Fruit fly (Drosophila melanogaster) whole organism, embryonic: ENCODE results near the gene CG7173.

Experiments used
- Ada2b ChIP-seq: fragments of 200-800 bp; sonication (Bioruptor generic); IDR thresholded peaks from 2 replicates; pipeline ENCODE4 v1.3.6; 2022; ENCODE audit warnings: missing biosample characterization, missing genetic modification characterization
- B-H1 ChIP-seq: fragments of 200-800 bp; sonication (Bioruptor generic); IDR thresholded peaks from 3 replicates; pipeline ENCODE4 v1.3.6; 2022; ENCODE audit warnings: missing biosample characterization, missing genetic modification characterization
- BEAF-32 ChIP-seq: fragments of 200-800 bp; sonication (Bioruptor generic); optimal IDR thresholded peaks from 3 replicates; lab custom pipeline; 2017; ENCODE audit warnings: missing biosample characterization, missing genetic modification characterization, mild to moderate bottlenecking, moderate library complexity, missing genetic modification reagents
- CG1024 ChIP-seq: fragments of 200-800 bp; sonication (Bioruptor generic); IDR thresholded peaks from 2 replicates; pipeline ENCODE4 v1.3.6; 2022; ENCODE audit warnings: missing biosample characterization, missing genetic modification characterization
- CG12155 ChIP-seq: fragments of 200-800 bp; sonication (Bioruptor generic); optimal IDR thresholded peaks from 3 replicates; lab custom pipeline; 2016; ENCODE audit warnings: missing biosample characterization, missing genetic modification characterization
- CG12299 ChIP-seq: fragments of 200-800 bp; sonication (Bioruptor generic); optimal IDR thresholded peaks from 2 replicates; lab custom pipeline; 2018; ENCODE audit warnings: missing biosample characterization, mild to moderate bottlenecking, missing genetic modification characterization
- CG14965 ChIP-seq: fragments of 200-800 bp; sonication (Bioruptor generic); optimal IDR thresholded peaks from 2 replicates; lab custom pipeline; 2016; ENCODE audit warnings: missing biosample characterization, missing genetic modification characterization, borderline replicate concordance
- CG1529 ChIP-seq: fragments of 200-800 bp; sonication (Bioruptor generic); optimal IDR thresholded peaks from 3 replicates; lab custom pipeline; 2018; ENCODE audit warnings: missing biosample characterization, missing genetic modification characterization
- CG17829 ChIP-seq: fragments of 200-800 bp; optimal IDR thresholded peaks from 2 replicates; lab custom pipeline; 2019; ENCODE audit warnings: missing biosample characterization, mild to moderate bottlenecking, missing genetic modification characterization, moderate library complexity
- CG18262 ChIP-seq: fragments of 200-800 bp; optimal IDR thresholded peaks from 3 replicates; lab custom pipeline; 2019; ENCODE audit warnings: missing biosample characterization, mild to moderate bottlenecking, missing genetic modification characterization, moderate library complexity
- CG2129 ChIP-seq: fragments of 200-800 bp; sonication (Bioruptor generic); IDR thresholded peaks from 2 replicates; pipeline ENCODE4 v1.3.6; 2022; ENCODE audit warnings: missing biosample characterization, missing genetic modification characterization; ENCODE audit not compliant: partially characterized antibody
- CG30403 ChIP-seq: fragments of 200-800 bp; sonication (Bioruptor generic); optimal IDR thresholded peaks from 3 replicates; lab custom pipeline; 2016; ENCODE audit warnings: missing biosample characterization, missing genetic modification characterization
- CG30431 ChIP-seq: fragments of 200-800 bp; sonication (Bioruptor generic); optimal IDR thresholded peaks from 2 replicates; lab custom pipeline; 2017; ENCODE audit warnings: missing biosample characterization, missing genetic modification characterization
- CG5245 ChIP-seq: fragments of 200-800 bp; sonication (Bioruptor generic); optimal IDR thresholded peaks from 3 replicates; lab custom pipeline; 2016; ENCODE audit warnings: missing biosample characterization, missing genetic modification characterization
- CG6254 ChIP-seq: fragments of 200-800 bp; sonication (Bioruptor generic); optimal IDR thresholded peaks from 3 replicates; lab custom pipeline; 2017; ENCODE audit warnings: mild to moderate bottlenecking, missing biosample characterization, missing genetic modification reagents, missing genetic modification characterization
- CG6272 ChIP-seq: fragments of 200-800 bp; sonication (Bioruptor generic); IDR thresholded peaks from 2 replicates; pipeline ENCODE4 v1.3.6; 2022; ENCODE audit warnings: missing biosample characterization, missing genetic modification characterization
- CG8944 ChIP-seq: fragments of 200-800 bp; sonication (Bioruptor generic); optimal IDR thresholded peaks from 3 replicates; lab custom pipeline; 2016; ENCODE audit warnings: missing biosample characterization, missing genetic modification characterization
- CoRest ChIP-seq: fragments of 200-800 bp; sonication (Bioruptor generic); optimal IDR thresholded peaks from 3 replicates; lab custom pipeline; 2018; ENCODE audit warnings: missing biosample characterization, mild to moderate bottlenecking, missing genetic modification characterization, moderate library complexity
- Dref ChIP-seq: fragments of 200-800 bp; sonication (Bioruptor generic); IDR thresholded peaks from 2 replicates; pipeline ENCODE4 v1.3.6; 2022; ENCODE audit warnings: missing biosample characterization, missing genetic modification characterization
- Elba2 ChIP-seq: fragments of 200-800 bp; sonication (Bioruptor generic); optimal IDR thresholded peaks from 3 replicates; lab custom pipeline; 2016; ENCODE audit warnings: missing biosample characterization, missing genetic modification characterization
- HLHmδ ChIP-seq: fragments of 200-800 bp; sonication (Bioruptor generic); optimal IDR thresholded peaks from 2 replicates; lab custom pipeline; 2018; ENCODE audit warnings: missing biosample characterization, mild to moderate bottlenecking, missing genetic modification characterization, moderate library complexity
- Hr39 ChIP-seq: fragments of >200 bp; optimal IDR thresholded peaks from 2 replicates; lab custom pipeline; 2017
- Hr78 ChIP-seq, 2 experiments: fragments of 200-800 bp in 1 of 2; fragments of >200 bp in 1 of 2; sonication (Bioruptor generic) in 1 of 2; optimal IDR thresholded peaks; 2 replicates each; lab custom pipeline; 2017 to 2019; ENCODE audit warnings: missing biosample characterization in 2 of 2, missing genetic modification characterization in 2 of 2, mild to moderate bottlenecking in 1 of 2, moderate library complexity in 1 of 2
- Lhr ChIP-seq: fragments of 200-800 bp; sonication (Bioruptor generic); optimal IDR thresholded peaks from 3 replicates; lab custom pipeline; 2017; ENCODE audit warnings: mild to moderate bottlenecking, missing biosample characterization, missing genetic modification reagents, missing genetic modification characterization
- Med ChIP-seq: fragments of 200-800 bp; sonication (Bioruptor generic); peaks from one replicate; lab custom pipeline; 2016; ENCODE audit warnings: missing biosample characterization, missing genetic modification characterization, mild to moderate bottlenecking, inconsistent platforms, moderate library complexity
- Mrtf ChIP-seq: fragments of 200-800 bp; sonication (Bioruptor generic); IDR thresholded peaks from 3 replicates; pipeline ENCODE4 v1.3.6; 2022; ENCODE audit warnings: missing biosample characterization, missing genetic modification characterization
- Nf-YC ChIP-seq: fragments of 200-800 bp; optimal IDR thresholded peaks from 3 replicates; lab custom pipeline; 2019; ENCODE audit warnings: missing biosample characterization, mild to moderate bottlenecking, missing genetic modification characterization, moderate library complexity
- Taf1 ChIP-seq: fragments of 200-800 bp; sonication (Bioruptor generic); IDR thresholded peaks from 2 replicates; pipeline ENCODE4 v1.3.6; 2022; ENCODE audit warnings: missing biosample characterization, missing genetic modification characterization
- Xbp1 ChIP-seq: fragments of 200-800 bp; sonication (Bioruptor generic); optimal IDR thresholded peaks from 3 replicates; lab custom pipeline; 2016; ENCODE audit warnings: missing biosample characterization, mild to moderate bottlenecking, missing genetic modification characterization
- bab2 ChIP-seq: fragments of 200-800 bp; sonication (Bioruptor generic); optimal IDR thresholded peaks from 2 replicates; lab custom pipeline; 2016; ENCODE audit warnings: missing biosample characterization, missing genetic modification characterization
- bcd ChIP-seq: fragments of 200-800 bp; sonication (Bioruptor generic); optimal IDR thresholded peaks from 2 replicates; lab custom pipeline; 2017; ENCODE audit warnings: missing biosample characterization, mild to moderate bottlenecking, missing genetic modification characterization
- cato ChIP-seq: fragments of 200-800 bp; sonication (Bioruptor generic); optimal IDR thresholded peaks from 2 replicates; lab custom pipeline; 2016; ENCODE audit warnings: missing biosample characterization, missing genetic modification characterization, borderline replicate concordance
- caup ChIP-seq: fragments of 200-800 bp; sonication (Bioruptor generic); optimal IDR thresholded peaks from 3 replicates; lab custom pipeline; 2017; ENCODE audit warnings: missing biosample characterization, mild to moderate bottlenecking, missing genetic modification characterization, moderate library complexity; ENCODE audit not compliant: severe bottlenecking
- chm ChIP-seq: fragments of 200-800 bp; sonication (Bioruptor generic); IDR thresholded peaks from 2 replicates; pipeline ENCODE4 v1.3.6; 2022; ENCODE audit warnings: missing biosample characterization, missing genetic modification characterization
- chn ChIP-seq: fragments of 200-800 bp; sonication (Bioruptor generic); optimal IDR thresholded peaks from 2 replicates; lab custom pipeline; 2016; ENCODE audit warnings: missing biosample characterization, missing genetic modification characterization
- crp ChIP-seq, 2 experiments: fragments of 200-800 bp; sonication (Bioruptor generic); optimal IDR thresholded peaks; 2 replicates in 1 of 2; 3 replicates in 1 of 2; lab custom pipeline; 2017; ENCODE audit warnings: missing biosample characterization in 2 of 2, missing genetic modification characterization in 2 of 2, mild to moderate bottlenecking in 1 of 2, moderate library complexity in 1 of 2
- dmrt11E ChIP-seq: fragments of 200-800 bp; sonication (Bioruptor generic); optimal IDR thresholded peaks from 3 replicates; lab custom pipeline; 2018; ENCODE audit warnings: missing biosample characterization, mild to moderate bottlenecking, missing genetic modification characterization, moderate library complexity
- dpn ChIP-seq, 2 experiments: fragments of 200-800 bp; sonication (Bioruptor generic); optimal IDR thresholded peaks; 3 replicates each; lab custom pipeline; 2016; ENCODE audit warnings: missing biosample characterization in 2 of 2, missing genetic modification characterization in 2 of 2
- gce ChIP-seq: fragments of 200-800 bp; sonication (Bioruptor generic); IDR thresholded peaks from 3 replicates; pipeline ENCODE4 v1.3.6; 2022; ENCODE audit warnings: missing biosample characterization, missing genetic modification characterization
- gcm ChIP-seq: fragments of 200-800 bp; sonication (Bioruptor generic); optimal IDR thresholded peaks from 2 replicates; lab custom pipeline; 2019; ENCODE audit warnings: missing biosample characterization, mild to moderate bottlenecking, missing genetic modification characterization, moderate library complexity
- gcm2 ChIP-seq: fragments of 200-800 bp; sonication (Bioruptor generic); optimal IDR thresholded peaks from 2 replicates; lab custom pipeline; 2016; ENCODE audit warnings: missing biosample characterization, missing genetic modification characterization
- gt ChIP-seq: fragments of 200-800 bp; sonication (Bioruptor generic); IDR thresholded peaks from 2 replicates; pipeline ENCODE4 v1.3.6; 2022; ENCODE audit warnings: missing biosample characterization, missing genetic modification characterization
- inv ChIP-seq: fragments of 200-800 bp; sonication (Bioruptor generic); IDR thresholded peaks from 2 replicates; pipeline ENCODE4 v1.3.6; 2022; ENCODE audit warnings: missing biosample characterization, missing genetic modification characterization; ENCODE audit not compliant: partially characterized antibody
- lov ChIP-seq, 2 experiments: fragments of 200-800 bp in 1 of 2; fragments of >200 bp in 1 of 2; sonication (Bioruptor generic) in 1 of 2; IDR thresholded peaks in 1 of 2; optimal IDR thresholded peaks in 1 of 2; 2 replicates in 1 of 2; 3 replicates in 1 of 2; pipeline versions ENCODE4 v1.3.6 to Lab custom; 2017 to 2022; ENCODE audit warnings: missing biosample characterization in 1 of 2, missing genetic modification characterization in 1 of 2
- luna ChIP-seq: fragments of 200-800 bp; sonication (Bioruptor generic); optimal IDR thresholded peaks from 2 replicates; lab custom pipeline; 2016; ENCODE audit warnings: missing biosample characterization, missing genetic modification characterization
- row ChIP-seq: fragments of 200-800 bp; sonication (Bioruptor generic); IDR thresholded peaks from 3 replicates; pipeline ENCODE4 v1.3.6; 2022; ENCODE audit warnings: missing biosample characterization, missing genetic modification characterization
- sim ChIP-seq: fragments of 200-800 bp; sonication (Bioruptor generic); IDR thresholded peaks from 2 replicates; pipeline ENCODE4 v1.3.6; 2022; ENCODE audit warnings: missing biosample characterization, missing genetic modification characterization
- tap ChIP-seq: fragments of 200-800 bp; optimal IDR thresholded peaks from 3 replicates; lab custom pipeline; 2019; ENCODE audit warnings: missing biosample characterization, mild to moderate bottlenecking, missing genetic modification characterization, moderate library complexity
- ttk ChIP-seq: fragments of 200-800 bp; sonication (Bioruptor generic); IDR thresholded peaks from 2 replicates; pipeline ENCODE4 v2.1.2; 2022; ENCODE audit warnings: missing biosample characterization, missing genetic modification characterization
- yki ChIP-seq: fragments of >200 bp; optimal IDR thresholded peaks from 3 replicates; lab custom pipeline; 2018
- zen2 ChIP-seq: fragments of 200-800 bp; sonication (Bioruptor generic); IDR thresholded peaks from 3 replicates; pipeline ENCODE4 v1.3.6; 2022; ENCODE audit warnings: missing biosample characterization, missing genetic modification characterization; ENCODE audit not compliant: partially characterized antibody

Gene CG7173

dm6 chr3L:21536857-21537256 is 21.2 kb downstream of the CG7173 start, which contains the start of gene Rpn10 (continued):
- TF ChIP-seq crp (GFP tag; optimal IDR thresholded peaks at IDR 0.05; lab: Kevin White, UChicago), result no peak
- no peak for TF ChIP-seq ttk (GFP tag; lab: Robert Waterston, UW)
- TF ChIP-seq CG30431, result no peak
- TF ChIP-seq row (GFP tag; lab: Robert Waterston, UW), result peak; percentile 85
- peak in 1 of 2 experiments; percentile 99 for TF ChIP-seq Hr78 (GFP tag; optimal IDR thresholded peaks at IDR 0.05; lab: Kevin White, UChicago)
- no peak for TF ChIP-seq caup
- TF ChIP-seq CG1024 (GFP tag; lab: Robert Waterston, UW), result no peak
- TF ChIP-seq CG17829 (tag; lab: Kevin White, UChicago), result peak; percentile 58
- no peak for TF ChIP-seq Ada2b (GFP tag; lab: Robert Waterston, UW)
- TF ChIP-seq CG12299 (tag; lab: Kevin White, UChicago), result peak; percentile 1
- TF ChIP-seq Lhr, result peak; percentile 73
- TF ChIP-seq dmrt11E (tag; lab: Kevin White, UChicago), result peak; percentile 17
- no peak; the same call in 1 of the 2 replicates for TF ChIP-seq Dref
- TF ChIP-seq cato (GFP tag; lab: Kevin White, UChicago), result no peak
- no peak for TF ChIP-seq chm (GFP tag; lab: Robert Waterston, UW)
- no peak for TF ChIP-seq sim (GFP tag; lab: Robert Waterston, UW)
- TF ChIP-seq Hr39 (lab: Kevin White, UChicago), result no peak
- no peak for TF ChIP-seq gt (GFP tag; lab: Robert Waterston, UW)
- TF ChIP-seq Mrtf (GFP tag; lab: Robert Waterston, UW), result no peak
- TF ChIP-seq tap (tag; lab: Kevin White, UChicago), result no peak
- TF ChIP-seq BEAF-32 (GFP tag; lab: Kevin White, UChicago), result peak; percentile 99
- no peak for TF ChIP-seq Nf-YC (tag; lab: Kevin White, UChicago)
- TF ChIP-seq Xbp1 (GFP tag; lab: Kevin White, UChicago), result peak; percentile 58
- peak; percentile 97 for TF ChIP-seq inv
- TF ChIP-seq CG2129 (GFP tag; lab: Robert Waterston, UW), result peak; percentile 93
- no peak for TF ChIP-seq CG6272 (GFP tag; lab: Robert Waterston, UW)
- peak; percentile 85 for TF ChIP-seq Med (GFP tag; lab: Kevin White, UChicago)
- peak; percentile 8 for TF ChIP-seq CG6254 (GFP tag; lab: Kevin White, UChicago)
- TF ChIP-seq gce (GFP tag; lab: Robert Waterston, UW), result no peak; the same call in 2 of the 3 replicates
- peak in 1 of 2 experiments; percentile 28 for TF ChIP-seq dpn (GFP tag; optimal IDR thresholded peaks at IDR 0.05; lab: Kevin White, UChicago)
- no peak for TF ChIP-seq CG1529 (GFP tag; lab: Kevin White, UChicago)
- TF ChIP-seq CG8944 (GFP tag; lab: Kevin White, UChicago), result peak; percentile 5
- TF ChIP-seq CG5245, result no peak
- TF ChIP-seq Elba2 (GFP tag; lab: Kevin White, UChicago), result no peak
- TF ChIP-seq CoRest (tag; lab: Kevin White, UChicago), result peak; percentile 67
- TF ChIP-seq bcd (GFP tag; lab: Kevin White, UChicago), result no peak
- peak; percentile 33 for TF ChIP-seq CG30403 (GFP tag; lab: Kevin White, UChicago)
- TF ChIP-seq bab2, result no peak
- TF ChIP-seq yki, result no peak
- no peak for TF ChIP-seq B-H1 (GFP tag; lab: Robert Waterston, UW)
- TF ChIP-seq lov (optimal IDR thresholded peaks at IDR 0.05; lab: Kevin White, UChicago), result no peak
- TF ChIP-seq lov (GFP tag; IDR thresholded peaks at IDR 0.05; lab: Robert Waterston, UW), result no peak
- peak; percentile 42 for TF ChIP-seq CG12155 (GFP tag; lab: Kevin White, UChicago)
- peak; percentile 40 for TF ChIP-seq chn (GFP tag; lab: Kevin White, UChicago)
- TF ChIP-seq gcm2 (GFP tag; lab: Kevin White, UChicago), result no peak
- TF ChIP-seq CG14965 (GFP tag; lab: Kevin White, UChicago), result no peak
- peak; percentile 96 for TF ChIP-seq zen2 (GFP tag; lab: Robert Waterston, UW)
- no peak for TF ChIP-seq Taf1 (GFP tag; lab: Robert Waterston, UW)
- TF ChIP-seq gcm (GFP tag; lab: Kevin White, UChicago), result no peak
- TF ChIP-seq HLHmδ (GFP tag; lab: Kevin White, UChicago), result no peak
- TF ChIP-seq CG18262, result peak; percentile 7
- no peak for TF ChIP-seq luna (GFP tag; lab: Kevin White, UChicago)
